In genomic region chrX:16683765-16684164, dm6 we compare ENCODE assay signal across 5 fruit fly cellular contexts.
TF ChIP-seq lines count a peak whose summit lies in the region.

Gene Axs, minus strand, starts transcription at chrX:16683895.

- peak; percentile 31 to 49 for TF ChIP-seq CTCF in S2 (optimal IDR thresholded peaks at IDR 0.05; lab: Kevin White, UChicago)
- peak; percentile 21 for TF ChIP-seq CTCF in whole organism, embryonic (GFP tag; optimal IDR thresholded peaks at IDR 0.05; lab: Kevin White, UChicago)

TF ChIP-seq in whole organism, embryonic, 481 proteins besides CTCF, POLR2A, EP300 and RAD21 (continues in another document):
- TF ChIP-seq Ptx1 (GFP tag; IDR thresholded peaks at IDR 0.05; lab: Robert Waterston, UW) = no peak
- TF ChIP-seq CG2120 (GFP tag; optimal IDR thresholded peaks at IDR 0.05; lab: Kevin White, UChicago) = peak; percentile 50
- peak in 1 of 3 experiments; percentile 43 for TF ChIP-seq Stat92E (GFP tag; optimal IDR thresholded peaks at IDR 0.05; lab: Kevin White, UChicago)
- no peak for TF ChIP-seq ham (GFP tag; IDR thresholded peaks at IDR 0.05; lab: Robert Waterston, UW)
- TF ChIP-seq kay (GFP tag; optimal IDR thresholded peaks at IDR 0.05; lab: Kevin White, UChicago) = no peak
- peak; percentile 52 for TF ChIP-seq nerfin-2 (GFP tag; IDR thresholded peaks at IDR 0.05; lab: Robert Waterston, UW; ENCODE audit: partially characterized antibody)
- TF ChIP-seq hb (GFP tag; IDR thresholded peaks at IDR 0.05; lab: Robert Waterston, UW; ENCODE audit: partially characterized antibody) = peak; percentile 69
- peak; percentile 58; the same call in 2 of the 3 replicates for TF ChIP-seq vnd (GFP tag; IDR thresholded peaks at IDR 0.05; lab: Robert Waterston, UW; ENCODE audit: partially characterized antibody)
- TF ChIP-seq sd (tag; optimal IDR thresholded peaks at IDR 0.05; lab: Kevin White, UChicago) = peak; percentile 18
- TF ChIP-seq CG33557 (GFP tag; optimal IDR thresholded peaks at IDR 0.05; lab: Kevin White, UChicago) = peak; percentile 9
- no peak for TF ChIP-seq CG15011 (GFP tag; optimal IDR thresholded peaks at IDR 0.05; lab: Kevin White, UChicago)
- peak; percentile 67 for TF ChIP-seq inv (GFP tag; IDR thresholded peaks at IDR 0.05; lab: Robert Waterston, UW; ENCODE audit: partially characterized antibody)
- peak; percentile 34 for TF ChIP-seq NC2β (GFP tag; optimal IDR thresholded peaks at IDR 0.05; lab: Kevin White, UChicago)
- TF ChIP-seq CG34224 (GFP tag; IDR thresholded peaks at IDR 0.05; lab: Robert Waterston, UW; ENCODE audit: partially characterized antibody) = 0 out of 3 replicates have a peak, but pooled peaks have one; percentile 35
- TF ChIP-seq cg (GFP tag; optimal IDR thresholded peaks at IDR 0.05; lab: Kevin White, UChicago) = peak; percentile 13
- peak; percentile 45 for TF ChIP-seq ERR (GFP tag; optimal IDR thresholded peaks at IDR 0.05; lab: Kevin White, UChicago)
- no peak for TF ChIP-seq jigr1 (GFP tag; IDR thresholded peaks at IDR 0.05; lab: Robert Waterston, UW)
- TF ChIP-seq Fer1 (GFP tag; optimal IDR thresholded peaks at IDR 0.05; lab: Kevin White, UChicago) = no peak
- no peak for TF ChIP-seq pfk (GFP tag; optimal IDR thresholded peaks at IDR 0.05; lab: Kevin White, UChicago)
- TF ChIP-seq Myb (GFP tag; optimal IDR thresholded peaks at IDR 0.05; lab: Kevin White, UChicago) = peak; percentile 84
- TF ChIP-seq pb (GFP tag; optimal IDR thresholded peaks at IDR 0.05; lab: Kevin White, UChicago) = peak; percentile 37

TF ChIP-seq in whole organism, prepupa, 60 proteins besides CTCF, POLR2A, EP300 and RAD21:
- TF ChIP-seq Eip93F (GFP tag; optimal IDR thresholded peaks at IDR 0.05; lab: Kevin White, UChicago) (no peak), Eip78C (GFP tag; lab: Kevin White, UChicago) (peak; percentile 21), eg (GFP tag; IDR thresholded peaks at IDR 0.05; lab: Robert Waterston, UW) (no peak), net (GFP tag; optimal IDR thresholded peaks at IDR 0.05; lab: Kevin White, UChicago) (no peak), OdsH (GFP tag; optimal IDR thresholded peaks at IDR 0.05; lab: Kevin White, UChicago) (no peak), Eip75B (GFP tag; optimal IDR thresholded peaks at IDR 0.05; lab: Kevin White, UChicago) (no peak), CG9139 (GFP tag; optimal IDR thresholded peaks at IDR 0.05; lab: Kevin White, UChicago) (no peak), Sox14 (GFP tag; optimal IDR thresholded peaks at IDR 0.05; lab: Kevin White, UChicago) (peak; percentile 35), pdm3 (GFP tag; optimal IDR thresholded peaks at IDR 0.05; lab: Kevin White, UChicago) (peak; percentile 5), achi (GFP tag; optimal IDR thresholded peaks at IDR 0.05; lab: Kevin White, UChicago) (peak; percentile 29), salr (GFP tag; optimal IDR thresholded peaks at IDR 0.05; lab: Kevin White, UChicago) (no peak), dsx (GFP tag; optimal IDR thresholded peaks at IDR 0.05; lab: Kevin White, UChicago; ENCODE audit: poor library complexity, severe bottlenecking) (peak; percentile 93), esn (GFP tag; optimal IDR thresholded peaks at IDR 0.05; lab: Kevin White, UChicago) (no peak), Hr38 (GFP tag; optimal IDR thresholded peaks at IDR 0.05; lab: Kevin White, UChicago) (no peak)

TF ChIP-seq in whole organism, pupa, 21 proteins besides CTCF, POLR2A, EP300 and RAD21:
- no peak for TF ChIP-seq CG12605 (GFP tag; IDR thresholded peaks at IDR 0.05; lab: Robert Waterston, UW)
- TF ChIP-seq fd96Ca (GFP tag; IDR thresholded peaks at IDR 0.05; lab: Robert Waterston, UW) = no peak
- TF ChIP-seq CG8159 (tag; optimal IDR thresholded peaks at IDR 0.05; lab: Kevin White, UChicago) = no peak
- TF ChIP-seq CG14655 (GFP tag; optimal IDR thresholded peaks at IDR 0.05; lab: Kevin White, UChicago) = no peak
- TF ChIP-seq CG4496 (GFP tag; IDR thresholded peaks at IDR 0.05; lab: Robert Waterston, UW) = 0 out of 3 replicates have a peak, but pooled peaks have one; percentile 13
- no peak for TF ChIP-seq Snoo (tag; optimal IDR thresholded peaks at IDR 0.05; lab: Kevin White, UChicago)
- no peak for TF ChIP-seq Ets98B (GFP tag; IDR thresholded peaks at IDR 0.05; lab: Robert Waterston, UW)

TF ChIP-seq in whole organism, wandering third instar larva, 38 proteins besides CTCF, POLR2A, EP300 and RAD21:
- TF ChIP-seq HLH106 (tag; optimal IDR thresholded peaks at IDR 0.05; lab: Kevin White, UChicago) = no peak
- no peak for TF ChIP-seq CG9705 (GFP tag; optimal IDR thresholded peaks at IDR 0.05; lab: Kevin White, UChicago)
- no peak for TF ChIP-seq usp (GFP tag; optimal IDR thresholded peaks at IDR 0.05; lab: Kevin White, UChicago)
- TF ChIP-seq CrebA (GFP tag; optimal IDR thresholded peaks at IDR 0.05; lab: Kevin White, UChicago; ENCODE audit: borderline replicate concordance) = no peak
- no peak for TF ChIP-seq Mio (GFP tag; optimal IDR thresholded peaks at IDR 0.05; lab: Kevin White, UChicago)
- no peak for TF ChIP-seq woc (GFP tag; optimal IDR thresholded peaks at IDR 0.05; lab: Kevin White, UChicago)
- no peak for TF ChIP-seq pan (optimal IDR thresholded peaks at IDR 0.05; lab: Kevin White, UChicago)
- peak in 1 of 2 experiments; percentile 5 for TF ChIP-seq foxo (GFP tag; optimal IDR thresholded peaks at IDR 0.05; lab: Kevin White, UChicago)
- TF ChIP-seq psq (GFP tag; optimal IDR thresholded peaks at IDR 0.05; lab: Kevin White, UChicago) = no peak
- TF ChIP-seq sage (GFP tag; optimal IDR thresholded peaks at IDR 0.05; lab: Kevin White, UChicago) = no peak
- no peak for TF ChIP-seq dmrt93B (GFP tag; optimal IDR thresholded peaks at IDR 0.05; lab: Kevin White, UChicago)
- TF ChIP-seq Sp1 (GFP tag; optimal IDR thresholded peaks at IDR 0.05; lab: Kevin White, UChicago) = no peak
- TF ChIP-seq fru (GFP tag; optimal IDR thresholded peaks at IDR 0.05; lab: Kevin White, UChicago) = no peak
- no peak for TF ChIP-seq rgr (GFP tag; optimal IDR thresholded peaks at IDR 0.05; lab: Kevin White, UChicago)
- TF ChIP-seq N (GFP tag; optimal IDR thresholded peaks at IDR 0.05; lab: Kevin White, UChicago) = peak; percentile 56
- TF ChIP-seq Abd-B (GFP tag; optimal IDR thresholded peaks at IDR 0.05; lab: Kevin White, UChicago) = no peak
- no peak for TF ChIP-seq Rel (GFP tag; optimal IDR thresholded peaks at IDR 0.05; lab: Kevin White, UChicago)
- no peak for TF ChIP-seq Rel (tag; optimal IDR thresholded peaks at IDR 0.05; lab: Kevin White, UChicago)
- peak; percentile 6 for TF ChIP-seq Dif (GFP tag; optimal IDR thresholded peaks at IDR 0.05; lab: Kevin White, UChicago; ENCODE audit: partially characterized antibody)
- no peak for TF ChIP-seq tai (GFP tag; optimal IDR thresholded peaks at IDR 0.05; lab: Kevin White, UChicago)
- TF ChIP-seq jim (GFP tag; optimal IDR thresholded peaks at IDR 0.05; lab: Kevin White, UChicago) = no peak
- TF ChIP-seq Hr78 (GFP tag; optimal IDR thresholded peaks at IDR 0.05; lab: Kevin White, UChicago) = no peak
- TF ChIP-seq Jra (GFP tag; optimal IDR thresholded peaks at IDR 0.05; lab: Kevin White, UChicago) = peak; percentile 55
- TF ChIP-seq Myc (optimal IDR thresholded peaks at IDR 0.05; lab: Kevin White, UChicago) = peak; percentile 75
- no peak for TF ChIP-seq Hr83 (GFP tag; optimal IDR thresholded peaks at IDR 0.05; lab: Kevin White, UChicago; ENCODE audit: poor library complexity, severe bottlenecking)
